Worm (Caenorhabditis elegans) whole organism, late embryonic: ENCODE results near the gene prmn-1.

ENCODE experiments used
- C38D4.7 ChIP-seq: fragments of 200-800 bp; sonication (Bioruptor generic); optimal IDR thresholded peaks from 2 replicates; lab custom pipeline; 2018; ENCODE audit warnings: mild to moderate bottlenecking, missing genetic modification characterization, moderate library complexity, missing compliant biosample characterization
- dmd-4 ChIP-seq: sonication (generic microtip); optimal IDR thresholded peaks from 2 replicates; lab custom pipeline; 2016; ENCODE audit warnings: borderline replicate concordance, missing genetic modification characterization, missing compliant biosample characterization
- eyg-1 ChIP-seq: sonication (generic microtip); optimal IDR thresholded peaks from 2 replicates; lab custom pipeline; 2016; ENCODE audit warnings: missing genotype, missing genetic modification characterization, missing compliant biosample characterization
- tbx-2 ChIP-seq: sonication (generic microtip); optimal IDR thresholded peaks from 2 replicates; lab custom pipeline; 2016; ENCODE audit warnings: missing genetic modification characterization, missing compliant biosample characterization

DNA sequence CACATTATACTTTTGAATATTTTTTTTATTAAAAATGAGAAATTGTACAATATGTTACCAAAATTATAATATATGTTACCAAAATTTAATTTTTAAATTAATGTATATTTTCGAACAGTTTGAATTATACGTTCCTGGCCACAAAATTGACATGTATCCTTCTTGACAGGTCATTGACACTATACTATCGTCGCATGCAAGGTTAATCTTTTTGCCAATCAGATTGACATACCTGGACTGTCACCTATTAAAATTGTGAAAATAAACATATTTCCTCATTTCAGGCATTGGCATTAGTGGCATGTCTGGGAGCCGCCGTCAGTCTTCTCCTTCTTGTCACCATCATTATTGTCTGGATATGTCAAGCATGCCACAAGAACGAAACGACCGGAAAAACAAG is 14.8 kb upstream of the prmn-1 start:
- no peak for TF ChIP-seq eyg-1 (tag; lab: Kevin White, UChicago)
- TF ChIP-seq dmd-4 (tag; lab: Kevin White, UChicago) = no peak
- TF ChIP-seq tbx-2 (tag; lab: Kevin White, UChicago) = no peak
- no peak for TF ChIP-seq C38D4.7 (GFP tag; lab: Kevin White, UChicago)
